Worm (Caenorhabditis elegans) whole organism, late embryonic: Measurements from ENCODE around the gene F29A7.4.

Experiments used
- K02D7.2 ChIP-seq: sonication (generic microtip); optimal IDR thresholded peaks from 2 replicates; lab custom pipeline; 2017; ENCODE audit warnings: mild to moderate bottlenecking, missing genetic modification characterization, missing compliant biosample characterization
- ceh-2 ChIP-seq: sonication (generic microtip); optimal IDR thresholded peaks from 2 replicates; lab custom pipeline; 2016; ENCODE audit warnings: missing genotype, missing genetic modification characterization, missing compliant biosample characterization
- ceh-6 ChIP-seq: fragments of 200-800 bp; sonication (Bioruptor generic); optimal IDR thresholded peaks from 2 replicates; lab custom pipeline; 2018; ENCODE audit warnings: mild to moderate bottlenecking, missing genetic modification characterization, missing compliant biosample characterization
- hlh-30 ChIP-seq: sonication (generic microtip); optimal IDR thresholded peaks from 2 replicates; lab custom pipeline; 2017; ENCODE audit warnings: antibody characterized with exemption, missing genetic modification characterization, missing compliant biosample characterization; ENCODE audit not compliant: insufficient read depth
- hlh-8 ChIP-seq: sonication (generic microtip); optimal IDR thresholded peaks from 2 replicates; lab custom pipeline; 2016; ENCODE audit warnings: missing genotype, missing genetic modification characterization, missing compliant biosample characterization
- nfya-1 ChIP-seq: sonication (generic microtip); optimal IDR thresholded peaks from 2 replicates; lab custom pipeline; 2017; ENCODE audit warnings: missing genetic modification characterization, mild to moderate bottlenecking, missing compliant biosample characterization, antibody characterized with exemption, moderate library complexity
- nhr-11 ChIP-seq: fragments of 150-350 bp; optimal IDR thresholded peaks from 2 replicates; lab custom pipeline; 2014; ENCODE audit warnings: missing biosample characterization, missing genetic modification characterization
- pqm-1 ChIP-seq: sonication (generic microtip); optimal IDR thresholded peaks from 2 replicates; lab custom pipeline; 2016; ENCODE audit warnings: missing genetic modification characterization, missing compliant biosample characterization
- syd-9 ChIP-seq: sonication (generic microtip); optimal IDR thresholded peaks from 2 replicates; lab custom pipeline; 2016; ENCODE audit warnings: mild to moderate bottlenecking, missing genetic modification characterization, moderate library complexity, missing compliant biosample characterization

- TF ChIP-seq hlh-30 (peak; percentile 72), pqm-1 (tag; lab: Kevin White, UChicago) (no peak), nfya-1 (tag; lab: Kevin White, UChicago) (no peak), K02D7.2 (tag; lab: Kevin White, UChicago) (no peak), syd-9 (tag; lab: Kevin White, UChicago) (no peak), ceh-6 (GFP tag; lab: Kevin White, UChicago) (no peak), hlh-8 (tag; lab: Kevin White, UChicago) (no peak), nhr-11 (tag; lab: Kevin White, UChicago) (no peak), ceh-2 (no peak)
Observed at ce11 chrII:2758476-2758875, 8.7 kb downstream of the F29A7.4 start, which contains the start of gene fbxb-107.
